Fruit fly (Drosophila melanogaster) whole organism, embryonic: ENCODE data around the gene CG9166.

Source experiments
- Adf1 ChIP-seq: fragments of 200-800 bp; sonication (Bioruptor generic); IDR thresholded peaks from 2 replicates; pipeline ENCODE4 v1.3.6; 2022; ENCODE audit warnings: missing biosample characterization, missing genetic modification characterization
- Aef1 ChIP-seq: fragments of 200-800 bp; sonication (Bioruptor generic); IDR thresholded peaks from 3 replicates; pipeline ENCODE4 v1.3.6; 2022; ENCODE audit warnings: missing biosample characterization, missing genetic modification characterization
- CG10654 ChIP-seq: fragments of 200-800 bp; sonication (Bioruptor generic); optimal IDR thresholded peaks from 2 replicates; lab custom pipeline; 2016; ENCODE audit warnings: missing biosample characterization, missing genetic modification characterization
- CG11696 ChIP-seq: fragments of 200-800 bp; sonication (Bioruptor generic); IDR thresholded peaks from 2 replicates; pipeline ENCODE4 v1.3.6; 2022; ENCODE audit warnings: missing biosample characterization, missing genetic modification characterization
- CG11723 ChIP-seq: fragments of 200-800 bp; sonication (Bioruptor generic); optimal IDR thresholded peaks from 2 replicates; lab custom pipeline; 2017; ENCODE audit warnings: missing biosample characterization, mild to moderate bottlenecking, missing genetic modification characterization
- CG13287 ChIP-seq: fragments of 200-800 bp; sonication (Bioruptor generic); IDR thresholded peaks from 2 replicates; pipeline ENCODE4 v1.3.6; 2022; ENCODE audit warnings: missing biosample characterization, missing genetic modification characterization; ENCODE audit not compliant: partially characterized antibody
- CG15073 ChIP-seq: fragments of 200-800 bp; sonication (Bioruptor generic); optimal IDR thresholded peaks from 2 replicates; lab custom pipeline; 2016; ENCODE audit warnings: missing biosample characterization, missing genetic modification characterization
- CG15514 ChIP-seq: fragments of 200-800 bp; sonication (Bioruptor generic); optimal IDR thresholded peaks from 3 replicates; lab custom pipeline; 2017; ENCODE audit warnings: missing biosample characterization, missing genetic modification characterization, mild to moderate bottlenecking, moderate library complexity, missing genetic modification reagents
- CG16815 ChIP-seq: fragments of 200-800 bp; sonication (Bioruptor generic); optimal IDR thresholded peaks from 3 replicates; lab custom pipeline; 2017; ENCODE audit warnings: missing biosample characterization, mild to moderate bottlenecking, missing genetic modification characterization
- CG17361 ChIP-seq: fragments of 200-800 bp; sonication (Bioruptor generic); IDR thresholded peaks from 3 replicates; pipeline ENCODE4 v1.3.6; 2022; ENCODE audit warnings: missing biosample characterization, missing genetic modification characterization
- CG17568 ChIP-seq: fragments of 200-800 bp; sonication (Bioruptor generic); optimal IDR thresholded peaks from 2 replicates; lab custom pipeline; 2018; ENCODE audit warnings: missing biosample characterization, mild to moderate bottlenecking, missing genetic modification characterization, moderate library complexity
- CG18262 ChIP-seq: fragments of 200-800 bp; optimal IDR thresholded peaks from 3 replicates; lab custom pipeline; 2019; ENCODE audit warnings: missing biosample characterization, mild to moderate bottlenecking, missing genetic modification characterization, moderate library complexity
- CG18764 ChIP-seq: fragments of 200-800 bp; sonication (Bioruptor generic); optimal IDR thresholded peaks from 3 replicates; lab custom pipeline; 2016; ENCODE audit warnings: missing biosample characterization, missing genetic modification characterization
- CG30431 ChIP-seq: fragments of 200-800 bp; sonication (Bioruptor generic); optimal IDR thresholded peaks from 2 replicates; lab custom pipeline; 2017; ENCODE audit warnings: missing biosample characterization, missing genetic modification characterization
- CG3163 ChIP-seq: fragments of 200-800 bp; sonication (Bioruptor generic); optimal IDR thresholded peaks from 3 replicates; lab custom pipeline; 2016; ENCODE audit warnings: missing biosample characterization, missing genetic modification characterization
- CG4360 ChIP-seq: fragments of 200-800 bp; sonication (Bioruptor generic); IDR thresholded peaks from 2 replicates; pipeline ENCODE4 v1.3.6; 2022; ENCODE audit warnings: missing biosample characterization, missing genetic modification characterization
- CG6272 ChIP-seq: fragments of 200-800 bp; sonication (Bioruptor generic); IDR thresholded peaks from 2 replicates; pipeline ENCODE4 v1.3.6; 2022; ENCODE audit warnings: missing biosample characterization, missing genetic modification characterization
- CG6683 ChIP-seq: fragments of 200-800 bp; sonication (Bioruptor generic); optimal IDR thresholded peaks from 2 replicates; lab custom pipeline; 2017; ENCODE audit warnings: missing biosample characterization, mild to moderate bottlenecking, missing genetic modification characterization, missing genetic modification reagents
- CG7963 ChIP-seq: fragments of 200-800 bp; sonication (Bioruptor generic); IDR thresholded peaks from 3 replicates; pipeline ENCODE4 v1.3.6; 2022; ENCODE audit warnings: missing biosample characterization, missing genetic modification characterization; ENCODE audit not compliant: partially characterized antibody
- CG9215 ChIP-seq: fragments of 200-800 bp; sonication (Bioruptor generic); IDR thresholded peaks from 2 replicates; pipeline ENCODE4 v1.3.6; 2022; ENCODE audit warnings: missing biosample characterization, missing genetic modification characterization
- Dref ChIP-seq: fragments of 200-800 bp; sonication (Bioruptor generic); IDR thresholded peaks from 2 replicates; pipeline ENCODE4 v1.3.6; 2022; ENCODE audit warnings: missing biosample characterization, missing genetic modification characterization
- Elba2 ChIP-seq: fragments of 200-800 bp; sonication (Bioruptor generic); optimal IDR thresholded peaks from 3 replicates; lab custom pipeline; 2016; ENCODE audit warnings: missing biosample characterization, missing genetic modification characterization
- Ets65A ChIP-seq: fragments of 200-800 bp; sonication (Bioruptor generic); peaks from one replicate; lab custom pipeline; 2016; ENCODE audit warnings: missing biosample characterization, missing genetic modification characterization
- HLH3B ChIP-seq: fragments of 200-800 bp; sonication (Bioruptor generic); IDR thresholded peaks from 2 replicates; pipeline ENCODE4 v1.3.6; 2022; ENCODE audit warnings: missing biosample characterization, missing genetic modification characterization
- Hr3 ChIP-seq: fragments of 200-800 bp; sonication (Bioruptor generic); optimal IDR thresholded peaks from 3 replicates; lab custom pipeline; 2016; ENCODE audit warnings: missing biosample characterization, missing genetic modification characterization
- Med ChIP-seq: fragments of 200-800 bp; sonication (Bioruptor generic); peaks from one replicate; lab custom pipeline; 2016; ENCODE audit warnings: missing biosample characterization, missing genetic modification characterization, mild to moderate bottlenecking, inconsistent platforms, moderate library complexity
- Nf-YC ChIP-seq: fragments of 200-800 bp; optimal IDR thresholded peaks from 3 replicates; lab custom pipeline; 2019; ENCODE audit warnings: missing biosample characterization, mild to moderate bottlenecking, missing genetic modification characterization, moderate library complexity
- Scr ChIP-seq: fragments of 200-800 bp; sonication (Bioruptor generic); IDR thresholded peaks from 2 replicates; pipeline ENCODE4 v1.3.6; 2022; ENCODE audit warnings: missing biosample characterization, missing genetic modification characterization; ENCODE audit not compliant: partially characterized antibody
- ac ChIP-seq: fragments of 200-800 bp; sonication (Bioruptor generic); optimal IDR thresholded peaks from 3 replicates; lab custom pipeline; 2017; ENCODE audit warnings: missing biosample characterization, mild to moderate bottlenecking, missing genetic modification characterization
- ase ChIP-seq: fragments of 200-800 bp; sonication (Bioruptor generic); IDR thresholded peaks from 3 replicates; pipeline ENCODE4 v1.3.6; 2022; ENCODE audit warnings: missing biosample characterization, missing genetic modification characterization
- chn ChIP-seq: fragments of 200-800 bp; sonication (Bioruptor generic); optimal IDR thresholded peaks from 2 replicates; lab custom pipeline; 2016; ENCODE audit warnings: missing biosample characterization, missing genetic modification characterization
- crol ChIP-seq: fragments of 200-800 bp; sonication (Bioruptor generic); IDR thresholded peaks from 2 replicates; pipeline ENCODE4 v1.3.6; 2022; ENCODE audit warnings: missing biosample characterization, missing genetic modification characterization
- dmrt99B ChIP-seq: fragments of 200-800 bp; sonication (Bioruptor generic); optimal IDR thresholded peaks from 2 replicates; lab custom pipeline; 2018; ENCODE audit warnings: missing biosample characterization, mild to moderate bottlenecking, missing genetic modification characterization, moderate library complexity
- ftz-f1 ChIP-seq: fragments of 200-800 bp; sonication (Bioruptor generic); optimal IDR thresholded peaks from 2 replicates; lab custom pipeline; 2016; ENCODE audit warnings: missing biosample characterization, missing genetic modification characterization
- gcm2 ChIP-seq: fragments of 200-800 bp; sonication (Bioruptor generic); optimal IDR thresholded peaks from 2 replicates; lab custom pipeline; 2016; ENCODE audit warnings: missing biosample characterization, missing genetic modification characterization
- gem ChIP-seq: fragments of 200-800 bp; sonication (Bioruptor generic); optimal IDR thresholded peaks from 2 replicates; lab custom pipeline; 2019; ENCODE audit warnings: missing biosample characterization, mild to moderate bottlenecking, missing genetic modification characterization, moderate library complexity
- insv ChIP-seq, 2 experiments: fragments of 200-800 bp; sonication (Bioruptor generic); optimal IDR thresholded peaks; 3 replicates each; lab custom pipeline; 2016 to 2018; ENCODE audit warnings: missing biosample characterization in 2 of 2, missing genetic modification characterization in 2 of 2
- ken ChIP-seq: fragments of 200-800 bp; sonication (Bioruptor generic); IDR thresholded peaks from 3 replicates; pipeline ENCODE4 v1.3.6; 2022; ENCODE audit warnings: missing biosample characterization, missing genetic modification characterization
- kni ChIP-seq: fragments of 200-800 bp; sonication (Bioruptor generic); optimal IDR thresholded peaks from 3 replicates; lab custom pipeline; 2017; ENCODE audit warnings: mild to moderate bottlenecking, missing biosample characterization, missing genetic modification reagents, missing genetic modification characterization
- lbe ChIP-seq: fragments of 200-800 bp; sonication (Bioruptor generic); optimal IDR thresholded peaks from 2 replicates; lab custom pipeline; 2016; ENCODE audit warnings: missing biosample characterization, mild to moderate bottlenecking, missing genetic modification characterization
- lilli ChIP-seq: fragments of 200-800 bp; sonication (Bioruptor generic); optimal IDR thresholded peaks from 3 replicates; lab custom pipeline; 2016; ENCODE audit warnings: missing biosample characterization, missing genetic modification characterization
- luna ChIP-seq: fragments of 200-800 bp; sonication (Bioruptor generic); optimal IDR thresholded peaks from 2 replicates; lab custom pipeline; 2016; ENCODE audit warnings: missing biosample characterization, missing genetic modification characterization
- pfk ChIP-seq: fragments of 200-800 bp; sonication (Bioruptor generic); optimal IDR thresholded peaks from 2 replicates; lab custom pipeline; 2018; ENCODE audit warnings: missing biosample characterization, mild to moderate bottlenecking, missing genetic modification characterization, moderate library complexity
- psq ChIP-seq: fragments of 200-800 bp; sonication (Bioruptor generic); optimal IDR thresholded peaks from 2 replicates; lab custom pipeline; 2017; ENCODE audit warnings: missing biosample characterization, missing genetic modification characterization
- run ChIP-seq: fragments of 200-800 bp; sonication (Bioruptor generic); optimal IDR thresholded peaks from 3 replicates; lab custom pipeline; 2018; ENCODE audit warnings: missing biosample characterization, mild to moderate bottlenecking, missing genetic modification characterization
- sc ChIP-seq, 3 experiments: fragments of >200 bp in 2 of 3; fragments of 200-800 bp in 1 of 3; sonication (Bioruptor generic) in 1 of 3; optimal IDR thresholded peaks; 2 replicates in 2 of 3; 3 replicates in 1 of 3; lab custom pipeline; 2017; ENCODE audit warnings: mild to moderate bottlenecking in 1 of 3, missing biosample characterization in 1 of 3, missing genetic modification characterization in 1 of 3, missing genetic modification reagents in 1 of 3
- sens-2 ChIP-seq: fragments of 200-800 bp; sonication (Bioruptor generic); IDR thresholded peaks from 2 replicates; pipeline ENCODE4 v1.3.6; 2022; ENCODE audit warnings: missing biosample characterization, missing genetic modification characterization
- tup ChIP-seq: fragments of 200-800 bp; sonication (Bioruptor generic); optimal IDR thresholded peaks from 2 replicates; lab custom pipeline; 2016; ENCODE audit warnings: missing biosample characterization, mild to moderate bottlenecking, missing genetic modification characterization, moderate library complexity
- unc-4 ChIP-seq: fragments of 200-800 bp; sonication (Bioruptor generic); IDR thresholded peaks from 2 replicates; pipeline ENCODE4 v1.3.6; 2022; ENCODE audit warnings: missing biosample characterization, missing genetic modification characterization; ENCODE audit not compliant: partially characterized antibody
- zen ChIP-seq: fragments of 200-800 bp; sonication (Bioruptor generic); optimal IDR thresholded peaks from 3 replicates; lab custom pipeline; 2018; ENCODE audit warnings: missing biosample characterization, mild to moderate bottlenecking, missing genetic modification characterization, moderate library complexity

Gene CG9166

DNA sequence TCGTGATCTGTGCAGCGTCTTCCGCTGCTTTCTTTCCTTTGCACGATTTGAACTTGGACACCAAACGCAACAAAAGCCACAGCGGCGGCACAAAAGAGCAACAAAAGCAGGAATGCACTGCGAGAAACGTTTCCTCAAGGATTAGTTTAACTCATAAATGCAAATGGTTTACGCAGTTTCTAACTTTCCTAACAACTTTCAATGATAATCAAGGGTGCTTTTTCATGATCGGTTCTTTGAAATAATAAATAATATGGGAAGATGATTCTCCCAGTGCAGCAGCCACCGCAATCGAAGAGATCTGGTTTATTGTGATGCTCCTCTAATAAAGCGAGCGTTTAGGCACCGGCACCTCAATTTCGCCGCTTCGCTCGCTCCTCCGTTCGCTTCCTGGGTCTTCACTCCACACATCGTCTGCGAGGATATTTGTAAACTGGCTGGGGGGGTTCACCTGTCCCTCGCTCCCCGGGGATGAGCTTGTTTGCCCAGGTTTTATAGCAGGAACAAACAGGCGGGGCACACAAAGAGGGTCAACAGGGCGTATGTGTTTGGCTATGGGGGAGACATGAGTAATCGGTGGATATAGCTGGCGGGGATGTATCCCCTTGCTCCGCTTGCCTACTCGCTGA lies 31.7 kb upstream of the CG9166 start (continued):
- TF ChIP-seq Dref (no peak), CG6272 (peak; percentile 66), Hr3 (peak; percentile 48), Elba2 (GFP tag; lab: Kevin White, UChicago) (no peak), tup (GFP tag; lab: Kevin White, UChicago) (no peak), Aef1 (peak; percentile 64), CG16815 (GFP tag; lab: Kevin White, UChicago) (peak; percentile 32), CG6683 (GFP tag; lab: Kevin White, UChicago) (peak; percentile 11), ac (GFP tag; lab: Kevin White, UChicago) (no peak), CG10654 (GFP tag; lab: Kevin White, UChicago) (peak; percentile 77), zen (tag; lab: Kevin White, UChicago) (peak; percentile 38), ase (GFP tag; lab: Robert Waterston, UW) (peak; percentile 81), chn (GFP tag; lab: Kevin White, UChicago) (peak; percentile 78), dmrt99B (tag; lab: Kevin White, UChicago) (peak; percentile 92), CG4360 (GFP tag; lab: Robert Waterston, UW) (peak; percentile 51), Adf1 (GFP tag; lab: Robert Waterston, UW) (no peak), CG7963 (no peak), pfk (no peak), ken (peak; percentile 90), Med (GFP tag; lab: Kevin White, UChicago) (peak; percentile 78), CG3163 (peak; percentile 27), Scr (GFP tag; lab: Robert Waterston, UW) (no peak), CG11723 (peak; percentile 70), Nf-YC (tag; lab: Kevin White, UChicago) (no peak), lbe (peak; percentile 97), CG18262 (tag; lab: Kevin White, UChicago) (peak; percentile 82), Ets65A (GFP tag; lab: Kevin White, UChicago) (no peak), CG13287 (no peak), psq (GFP tag; lab: Kevin White, UChicago) (no peak), CG11696 (GFP tag; lab: Robert Waterston, UW) (no peak), HLH3B (GFP tag; lab: Robert Waterston, UW) (peak; percentile 85), run (tag; lab: Kevin White, UChicago) (peak; percentile 73), gem (tag; lab: Kevin White, UChicago) (peak; percentile 85), CG18764 (GFP tag; lab: Kevin White, UChicago) (peak; percentile 64), CG15073 (GFP tag; lab: Kevin White, UChicago) (peak; percentile 29), luna (GFP tag; lab: Kevin White, UChicago) (no peak), CG17361 (GFP tag; lab: Robert Waterston, UW) (peak; percentile 79), sc (optimal IDR thresholded peaks at IDR 0.05; lab: Kevin White, UChicago) (no peak), sc (GFP tag; optimal IDR thresholded peaks at IDR 0.05; lab: Kevin White, UChicago) (peak; percentile 72), crol (GFP tag; lab: Robert Waterston, UW) (0 out of 2 replicates have a peak, but pooled peaks have one; percentile 13), CG15514 (peak; percentile 19), ftz-f1 (GFP tag; lab: Kevin White, UChicago) (no peak), gcm2 (GFP tag; lab: Kevin White, UChicago) (peak; percentile 64), CG9215 (GFP tag; lab: Robert Waterston, UW) (0 out of 2 replicates have a peak, but pooled peaks have one; percentile 15), sens-2 (GFP tag; lab: Robert Waterston, UW) (peak; percentile 80), unc-4 (no peak), lilli (peak; percentile 61), CG30431 (peak; percentile 42), kni (no peak), CG17568 (GFP tag; lab: Kevin White, UChicago) (no peak), insv (GFP tag; optimal IDR thresholded peaks at IDR 0.05; lab: Kevin White, UChicago) (no peak)
